Worm (Caenorhabditis elegans): ENCODE data around the gene asp-17.

ce11 chrV:19024683-19025082 is 12.4 kb downstream of the asp-17 start, which contains the start of gene Y39B6A.29:
- TF ChIP-seq lin-35 (GFP tag; optimal IDR thresholded peaks at IDR 0.05) (no peak), elt-3 (tag; optimal IDR thresholded peaks at IDR 0.05) (no peak), lin-39 (tag; optimal IDR thresholded peaks at IDR 0.05) (no peak), ces-1 (GFP tag; optimal IDR thresholded peaks at IDR 0.05) (no peak), lin-13 (GFP tag; optimal IDR thresholded peaks at IDR 0.05) (no peak), efl-3 (GFP tag; optimal IDR thresholded peaks at IDR 0.05) (no peak), nhr-76 (tag; optimal IDR thresholded peaks at IDR 0.05) (no peak), nhr-237 (tag; optimal IDR thresholded peaks at IDR 0.05) (no peak), sptf-1 (tag; optimal IDR thresholded peaks at IDR 0.05) (no peak)

All from whole organism, L1 larva.